Fruit fly (Drosophila melanogaster) whole organism, wandering third instar larva: ENCODE results near the gene CG10064.

ENCODE experiments used
- Abd-B ChIP-seq: fragments of >200 bp; optimal IDR thresholded peaks from 2 replicates; lab custom pipeline; 2017; ENCODE audit warnings: missing biosample characterization, missing genetic modification characterization
- Hnf4 ChIP-seq: fragments of 200-800 bp; sonication (Bioruptor generic); optimal IDR thresholded peaks from 2 replicates; lab custom pipeline; 2016; ENCODE audit warnings: missing biosample characterization, mild to moderate bottlenecking, missing genetic modification characterization
- Jra ChIP-seq: sonication (Bioruptor generic); optimal IDR thresholded peaks from 2 replicates; lab custom pipeline; 2016; ENCODE audit warnings: missing biosample characterization, missing genetic modification characterization
- Mio ChIP-seq: sonication (Bioruptor generic); optimal IDR thresholded peaks from 2 replicates; lab custom pipeline; 2016; ENCODE audit warnings: missing biosample characterization, missing genetic modification characterization
- Myc ChIP-seq: fragments of >200 bp; optimal IDR thresholded peaks from 2 replicates; lab custom pipeline; 2017
- N ChIP-seq: fragments of >200 bp; optimal IDR thresholded peaks from 2 replicates; lab custom pipeline; 2018; ENCODE audit warnings: missing biosample characterization, missing external identifiers, missing genetic modification characterization
- dsf ChIP-seq: sonication (Bioruptor generic); optimal IDR thresholded peaks from 2 replicates; lab custom pipeline; 2016; ENCODE audit warnings: missing biosample characterization, missing genetic modification characterization, borderline replicate concordance
- ey ChIP-seq: fragments of 200-800 bp; sonication (Bioruptor generic); optimal IDR thresholded peaks from 2 replicates; lab custom pipeline; 2016; ENCODE audit warnings: missing biosample characterization, missing genetic modification characterization
- sv ChIP-seq: fragments of 200-800 bp; sonication (Bioruptor generic); optimal IDR thresholded peaks from 3 replicates; lab custom pipeline; 2016; ENCODE audit warnings: missing biosample characterization, missing genetic modification characterization
- usp ChIP-seq: fragments of >200 bp; optimal IDR thresholded peaks from 2 replicates; lab custom pipeline; 2017; ENCODE audit warnings: missing biosample characterization, missing genetic modification characterization

DNA sequence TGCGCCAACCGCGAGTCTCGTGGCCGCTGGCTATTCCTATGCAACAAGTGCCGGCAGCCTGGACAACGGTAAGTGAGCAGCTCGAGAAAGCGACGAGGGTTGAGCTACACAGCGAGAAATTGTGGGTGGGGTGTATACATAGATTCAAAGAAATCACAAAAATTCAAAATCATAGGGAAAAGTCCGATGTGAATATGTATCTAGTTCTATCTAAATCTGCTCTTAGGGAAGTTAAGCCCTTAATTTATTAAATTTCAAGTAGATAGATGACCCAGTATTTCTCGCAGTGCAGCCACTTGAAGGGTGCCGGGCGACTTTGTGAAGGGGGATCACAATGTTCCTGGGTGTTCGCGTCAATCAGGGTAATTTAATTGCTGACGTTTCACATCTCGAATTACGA lies 25.7 kb upstream of the CG10064 start:
- TF ChIP-seq Mio (GFP tag; lab: Kevin White, UChicago) (no peak), ey (GFP tag; lab: Kevin White, UChicago) (no peak), Jra (GFP tag; lab: Kevin White, UChicago) (no peak), usp (GFP tag; lab: Kevin White, UChicago) (no peak), sv (no peak), Abd-B (GFP tag; lab: Kevin White, UChicago) (no peak), Myc (lab: Kevin White, UChicago) (no peak), N (GFP tag; lab: Kevin White, UChicago) (no peak), dsf (no peak), Hnf4 (GFP tag; lab: Kevin White, UChicago) (no peak)
